Worm (Caenorhabditis elegans): ENCODE data around the gene exos-9.

Gene exos-9

DNA sequence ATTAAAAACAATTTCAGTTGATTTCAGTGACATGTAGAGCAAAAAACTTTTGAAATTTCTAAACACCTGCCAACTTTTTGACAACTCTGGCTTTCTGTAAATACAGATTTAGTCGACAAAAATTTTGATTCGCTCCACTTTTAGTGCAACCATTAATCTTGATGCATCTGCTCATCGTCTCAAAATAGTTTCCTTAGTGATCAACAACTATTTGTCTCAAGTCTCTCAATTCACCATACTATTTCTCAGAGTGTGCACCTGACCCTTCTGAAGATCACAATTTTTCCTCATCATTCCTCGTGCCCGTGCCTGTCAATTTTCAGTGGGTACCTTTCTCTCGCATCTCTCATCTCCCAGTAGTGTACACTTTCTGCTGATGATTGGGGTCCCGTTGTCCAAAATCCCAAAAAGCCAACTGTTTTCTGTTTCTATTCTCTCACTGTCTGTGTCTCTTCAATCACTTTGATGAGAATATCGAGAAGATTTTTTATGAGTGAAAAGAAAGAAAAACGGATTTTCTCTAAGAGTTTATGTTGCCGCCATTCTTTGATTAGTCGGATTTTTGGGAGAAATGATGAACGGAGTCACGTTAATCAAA, 19.1 kb upstream of the exos-9 start:
- no peak for TF ChIP-seq nfya-1 (tag; optimal IDR thresholded peaks at IDR 0.05; ENCODE audit: borderline replicate concordance, insufficient read depth)
- peak; percentile 24; the same call in 1 of the 2 replicates for TF ChIP-seq hmg-1.2 (GFP tag; IDR thresholded peaks at IDR 0.05)
- no peak for TF ChIP-seq pbrm-1 (GFP tag; IDR thresholded peaks at IDR 0.05)
- peak; percentile 5 for TF ChIP-seq K12H6.12 (tag; optimal IDR thresholded peaks at IDR 0.05)
- no peak for TF ChIP-seq hrde-1 (tag; optimal IDR thresholded peaks at IDR 0.05; ENCODE audit: borderline replicate concordance)

ce11 chrIII:7216226-7216625, 18.4 kb upstream of the exos-9 start, which contains the start of gene R151.1:
Gene R151.1 (plus strand): TSS chrIII:7216526.
- TF ChIP-seq egl-18 (GFP tag; IDR thresholded peaks at IDR 0.05), result no peak
- no peak for TF ChIP-seq F10E7.11 (tag; optimal IDR thresholded peaks at IDR 0.05)
- no peak for TF ChIP-seq ama-1 (optimal IDR thresholded peaks at IDR 0.05)
- TF ChIP-seq ama-1 (GFP tag; optimal IDR thresholded peaks at IDR 0.05), result no peak
- TF ChIP-seq K11D2.4 (GFP tag; IDR thresholded peaks at IDR 0.05), result no peak
- TF ChIP-seq tbp1 (GFP tag; optimal IDR thresholded peaks at IDR 0.05), result no peak
- no peak for TF ChIP-seq somi-1 (GFP tag; optimal IDR thresholded peaks at IDR 0.05)
- TF ChIP-seq Y95B8A.8 (GFP tag; IDR thresholded peaks at IDR 0.05), result no peak
- TF ChIP-seq sdz-38 (tag; optimal IDR thresholded peaks at IDR 0.05), result no peak
- TF ChIP-seq nhr-27 (tag; optimal IDR thresholded peaks at IDR 0.05), result no peak
- TF ChIP-seq lin-26 (GFP tag; IDR thresholded peaks at IDR 0.05), result no peak
- TF ChIP-seq C06A6.2 (GFP tag; conservative IDR thresholded peaks at IDR 0.05), result no peak
- TF ChIP-seq ztf-25 (GFP tag; IDR thresholded peaks at IDR 0.05), result no peak
- TF ChIP-seq dox-1 (GFP tag; IDR thresholded peaks at IDR 0.05), result no peak
- TF ChIP-seq lsl-1 (GFP tag; optimal IDR thresholded peaks at IDR 0.05), result no peak

DNA sequence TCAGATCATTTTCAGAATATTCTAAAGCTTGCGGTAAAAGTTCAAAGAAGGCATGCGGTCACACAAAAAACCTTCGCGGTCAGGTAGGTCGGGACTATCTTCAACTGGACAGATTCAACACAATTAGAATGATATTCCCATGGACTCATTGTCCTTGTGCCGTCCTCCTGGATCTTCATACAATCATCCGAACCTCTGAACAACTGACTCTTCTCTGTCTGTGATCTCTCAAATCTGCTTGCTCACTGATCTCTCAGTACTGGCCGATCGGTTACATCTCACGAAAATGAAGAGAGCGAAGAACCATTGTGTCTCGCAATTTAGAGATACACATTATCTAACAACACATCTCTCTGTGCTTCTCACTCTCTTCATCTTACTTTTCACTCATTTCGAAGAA, 17.7 kb upstream of the exos-9 start:
- no peak for TF ChIP-seq ekl-4 (GFP tag; IDR thresholded peaks at IDR 0.05)
- TF ChIP-seq fkh-3 (tag; optimal IDR thresholded peaks at IDR 0.05), result no peak
- no peak for TF ChIP-seq rec-8 (tag; optimal IDR thresholded peaks at IDR 0.05)
- TF ChIP-seq xnd-1 (tag; optimal IDR thresholded peaks at IDR 0.05), result no peak
- no peak for TF ChIP-seq mxl-1 (tag; optimal IDR thresholded peaks at IDR 0.05)
- no peak for TF ChIP-seq F49E8.2 (tag; optimal IDR thresholded peaks at IDR 0.05; ENCODE audit: insufficient read depth)
- no peak for TF ChIP-seq F55B11.4 (tag; optimal IDR thresholded peaks at IDR 0.05; ENCODE audit: borderline replicate concordance, insufficient read depth)
- TF ChIP-seq egrh-3 (GFP tag; IDR thresholded peaks at IDR 0.05), result no peak
- TF ChIP-seq lin-40 (tag; optimal IDR thresholded peaks at IDR 0.05), result no peak
- TF ChIP-seq aptf-3 (GFP tag; IDR thresholded peaks at IDR 0.05), result no peak
- TF ChIP-seq madf-3 (GFP tag; IDR thresholded peaks at IDR 0.05), result no peak
- no peak for TF ChIP-seq repo-1 (tag; optimal IDR thresholded peaks at IDR 0.05)
- no peak for TF ChIP-seq F39B2.1 (GFP tag; IDR thresholded peaks at IDR 0.05)
- TF ChIP-seq nhr-80 (tag; optimal IDR thresholded peaks at IDR 0.05), result no peak
- TF ChIP-seq dpl-1 (GFP tag; optimal IDR thresholded peaks at IDR 0.05), result no peak
- TF ChIP-seq F37B4.10 (GFP tag; IDR thresholded peaks at IDR 0.05), result no peak

- no peak for TF ChIP-seq atf-7 (tag; optimal IDR thresholded peaks at IDR 0.05)
- peak; percentile 50 for TF ChIP-seq nhr-80 (tag; optimal IDR thresholded peaks at IDR 0.05)
Observed at ce11 chrIII:7212028-7212427, 14.2 kb upstream of the exos-9 start.
